Worm (Caenorhabditis elegans) whole organism, early embryonic: ENCODE results near the gene Y51H7C.8.
"Not testable (repeated sequence)": the region's sequence is repeated elsewhere in the genome, so short reads cannot be mapped to it uniquely, and the experiment has no call there.

Source experiments
- F13C5.2 ChIP-seq: sonication (generic microtip); optimal IDR thresholded peaks from 2 replicates; lab custom pipeline; 2017; ENCODE audit warnings: mild to moderate bottlenecking, missing genetic modification characterization, inconsistent platforms, missing compliant biosample characterization
- ceh-36 ChIP-seq: sonication (generic microtip); optimal IDR thresholded peaks from 2 replicates; lab custom pipeline; 2016; ENCODE audit warnings: missing genetic modification characterization, inconsistent platforms, missing compliant biosample characterization
- hnd-1 ChIP-seq: sonication (generic microtip); optimal IDR thresholded peaks from 2 replicates; lab custom pipeline; 2016; ENCODE audit warnings: missing genetic modification characterization, missing compliant biosample characterization
- sea-1 ChIP-seq: fragments of 200-800 bp; sonication (Bioruptor generic); conservative IDR thresholded peaks from 2 replicates; pipeline ENCODE4 v1.3.6; 2022; ENCODE audit warnings: missing genetic modification characterization, missing compliant biosample characterization
- tbx-37 ChIP-seq: fragments of 200-800 bp; sonication (Bioruptor generic); conservative IDR thresholded peaks from 2 replicates; pipeline ENCODE4 v1.3.6; 2022; ENCODE audit warnings: missing genetic modification reagents, missing genetic modification characterization, missing compliant biosample characterization
- tra-4 ChIP-seq: sonication (generic microtip); optimal IDR thresholded peaks from 2 replicates; lab custom pipeline; 2017; ENCODE audit warnings: missing genetic modification characterization, missing compliant biosample characterization

Gene Y51H7C.8

DNA sequence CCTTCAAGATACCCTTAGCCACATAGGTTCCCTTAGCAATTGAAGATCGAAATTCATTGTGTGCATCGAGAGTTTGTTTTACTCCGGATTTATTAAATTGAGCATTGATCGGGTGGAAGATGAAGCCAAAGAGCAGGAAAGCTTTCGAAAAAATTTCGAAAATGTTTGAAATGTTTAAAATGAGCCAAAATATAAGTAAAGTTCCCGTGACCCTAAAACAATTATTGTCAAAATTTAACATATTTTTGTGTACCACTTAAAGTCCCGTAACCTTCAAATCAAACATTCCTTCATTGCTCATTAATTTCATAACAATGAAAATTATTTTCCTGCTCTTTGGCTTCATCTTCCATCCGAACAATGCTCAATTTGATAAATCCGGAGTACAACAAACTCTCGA, 43.3 kb downstream of the Y51H7C.8 start, which contains the start of gene scl-17:
Gene scl-17 (plus strand): TSS at position 301 of the 400 bp plus-strand sequence.
- TF ChIP-seq hnd-1: no peak
- TF ChIP-seq F13C5.2 (tag; lab: Kevin White, UChicago): no peak
- no peak for TF ChIP-seq tra-4
- no peak for TF ChIP-seq sea-1 (GFP tag; lab: Robert Waterston, UW)

DNA sequence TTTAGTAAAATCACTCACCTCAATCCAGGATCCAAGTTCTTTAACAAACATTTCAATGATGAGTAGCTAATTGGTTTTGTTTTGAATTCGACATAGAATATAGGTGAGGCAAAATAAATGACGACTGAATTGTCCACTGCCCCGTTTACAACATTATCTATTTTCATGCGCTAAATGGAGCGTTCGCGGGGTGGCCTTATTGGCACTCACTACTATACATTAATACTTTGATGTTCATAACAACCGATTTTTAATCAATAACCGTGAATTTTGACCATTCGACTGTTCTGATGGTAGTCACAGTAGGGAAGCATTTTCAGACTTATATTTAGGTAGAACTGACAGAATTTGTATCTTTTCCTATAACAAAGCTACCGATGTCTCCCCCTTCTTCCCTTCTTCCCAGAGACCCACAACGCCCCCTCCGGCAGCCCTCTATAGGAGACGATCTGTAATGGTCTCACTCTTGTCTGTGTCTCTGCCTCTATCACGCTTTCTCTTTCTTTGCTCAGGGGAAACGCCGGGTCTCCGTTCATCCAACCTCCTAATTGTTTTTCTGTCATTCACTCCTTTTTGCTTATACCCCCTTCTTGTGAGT, 45.2 kb downstream of the Y51H7C.8 start, which contains the start of gene Y51H7C.12:
Gene Y51H7C.12 (minus strand): TSS at position 51 of the 598 bp plus-strand sequence.
- not testable (repeated sequence) for TF ChIP-seq tbx-37 (GFP tag; lab: Robert Waterston, UW); hnd-1; ceh-36 (tag; lab: Kevin White, UChicago)
